Worm (Caenorhabditis elegans): ENCODE data around the gene Y56A3A.30.

The Y56A3A.30 gene

DNA sequence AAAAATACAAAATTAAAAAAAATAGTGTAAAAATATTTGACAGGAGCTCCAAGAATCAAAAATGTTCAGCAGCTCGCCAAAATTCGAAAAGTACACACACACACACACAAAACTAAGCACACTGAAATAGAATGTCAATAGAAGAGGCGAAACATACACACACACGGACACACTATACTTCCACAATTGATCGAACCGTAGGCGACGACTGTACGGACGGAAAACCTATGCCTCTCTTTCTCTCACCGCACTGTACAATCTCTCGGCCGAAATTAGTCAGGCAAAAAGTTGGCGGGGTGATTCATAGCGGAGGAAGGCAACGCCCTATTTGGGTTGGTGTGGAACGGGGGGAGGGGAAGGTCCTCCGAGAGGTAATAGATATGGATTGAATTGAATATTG lies 31.3 kb downstream of the Y56A3A.30 start:
- TF ChIP-seq ceh-2 (tag; optimal IDR thresholded peaks at IDR 0.05), result no peak
- no peak for TF ChIP-seq C08G9.2 (tag; optimal IDR thresholded peaks at IDR 0.05)
- no peak for TF ChIP-seq npax-4 (tag; optimal IDR thresholded peaks at IDR 0.05)
- peak; percentile 20 for TF ChIP-seq ets-4 (tag; optimal IDR thresholded peaks at IDR 0.05)

DNA sequence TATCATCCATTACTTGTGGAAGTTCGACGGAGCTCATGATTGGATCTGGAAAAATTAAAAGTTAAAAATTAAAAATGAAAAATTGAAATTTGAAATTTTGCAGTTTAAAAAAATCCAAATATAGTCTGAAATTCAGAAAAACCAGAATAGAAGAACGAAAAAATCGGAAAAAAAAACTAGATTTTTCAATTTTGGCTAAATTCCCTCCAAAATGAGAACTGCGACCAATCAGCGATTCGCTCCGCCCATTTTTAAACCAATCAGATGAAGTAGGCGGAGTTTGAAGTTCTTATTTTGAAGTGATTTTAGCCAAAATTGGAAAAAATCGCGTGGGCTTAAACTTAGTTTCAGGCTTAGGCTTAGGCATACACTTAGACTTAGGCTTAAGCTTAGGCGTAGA lies 31.9 kb downstream of the Y56A3A.30 start, which contains the start of gene Y56A3A.7:
TSS of gene Y56A3A.7 (minus strand) at position 47 of the 400 bp plus-strand sequence.
- peak; percentile 76 for TF ChIP-seq nfya-1 (tag; optimal IDR thresholded peaks at IDR 0.05)
- no peak for TF ChIP-seq unc-3 (GFP tag; conservative IDR thresholded peaks at IDR 0.05)
- no peak for TF ChIP-seq unc-3 (tag; optimal IDR thresholded peaks at IDR 0.05)

DNA sequence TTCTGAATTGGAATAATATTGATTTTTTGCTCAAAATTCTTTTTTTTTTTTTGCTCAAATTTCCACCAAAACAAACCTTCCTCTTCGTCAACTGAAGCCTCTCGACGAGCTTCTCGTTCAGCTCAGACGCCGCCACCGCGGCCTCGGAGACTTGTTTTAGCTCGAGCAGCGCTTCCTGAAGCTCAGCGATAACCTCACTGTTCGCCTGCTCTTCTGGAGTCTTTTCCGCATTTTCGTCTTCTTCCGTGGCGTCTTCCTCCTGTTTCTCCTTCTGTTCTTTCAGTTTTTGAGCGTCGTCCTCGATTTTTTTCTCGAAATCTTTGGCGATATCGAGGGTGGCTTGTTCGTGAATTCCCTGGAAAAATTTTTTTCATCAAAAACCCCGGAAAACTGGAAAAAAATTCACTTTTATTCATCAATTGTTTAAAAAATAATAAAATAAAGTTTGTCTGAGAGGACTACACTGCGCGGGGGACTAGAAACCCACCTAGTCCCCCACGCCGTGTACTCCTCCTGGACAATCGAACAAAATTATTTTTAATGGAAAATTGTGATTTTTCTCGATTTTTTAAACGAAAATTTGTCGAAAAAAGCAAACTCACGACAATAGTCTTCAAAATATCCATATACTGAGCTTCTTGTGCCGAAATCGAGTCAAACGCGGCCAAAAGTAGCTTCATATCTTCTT lies 32.7 kb downstream of the Y56A3A.30 start:
- no peak for TF ChIP-seq npax-4 (tag; optimal IDR thresholded peaks at IDR 0.05)
- TF ChIP-seq ceh-34 (tag; optimal IDR thresholded peaks at IDR 0.05), result peak; percentile 60
- TF ChIP-seq tbx-2 (tag; optimal IDR thresholded peaks at IDR 0.05), result peak; percentile 94
- TF ChIP-seq pha-4 (tag; optimal IDR thresholded peaks at IDR 0.05), result no peak
- TF ChIP-seq ahr-1 (tag; optimal IDR thresholded peaks at IDR 0.05), result peak; percentile 48
- TF ChIP-seq ama-1 (optimal IDR thresholded peaks at IDR 0.05), result no peak
- TF ChIP-seq unc-55 (GFP tag; optimal IDR thresholded peaks at IDR 0.05), result no peak
- peak; percentile 98 for TF ChIP-seq ceh-31 (tag; optimal IDR thresholded peaks at IDR 0.05)
- no peak for TF ChIP-seq K09A11.1 (tag; optimal IDR thresholded peaks at IDR 0.05; ENCODE audit: insufficient read depth)
- TF ChIP-seq C38D4.7 (GFP tag; optimal IDR thresholded peaks at IDR 0.05), result no peak
- TF ChIP-seq eyg-1 (tag; optimal IDR thresholded peaks at IDR 0.05), result peak; percentile 70
- no peak for TF ChIP-seq pax-1 (tag; optimal IDR thresholded peaks at IDR 0.05)
- no peak for TF ChIP-seq fkh-10 (GFP tag; optimal IDR thresholded peaks at IDR 0.05)
- no peak for TF ChIP-seq pat-9 (tag; optimal IDR thresholded peaks at IDR 0.05)
- peak; percentile 49 for TF ChIP-seq unc-86 (tag; optimal IDR thresholded peaks at IDR 0.05)
- peak; percentile 81 for TF ChIP-seq lim-6 (tag; optimal IDR thresholded peaks at IDR 0.05)
- TF ChIP-seq sox-2 (GFP tag; IDR thresholded peaks at IDR 0.05), result no peak
- no peak for TF ChIP-seq sox-4 (tag; optimal IDR thresholded peaks at IDR 0.05)
- peak; percentile 69 for TF ChIP-seq elt-2 (tag; optimal IDR thresholded peaks at IDR 0.05)
- no peak for TF ChIP-seq ceh-45 (GFP tag; IDR thresholded peaks at IDR 0.05)
- TF ChIP-seq dmd-4 (tag; optimal IDR thresholded peaks at IDR 0.05; ENCODE audit: borderline replicate concordance), result peak; percentile 34
- TF ChIP-seq ceh-6 (GFP tag; optimal IDR thresholded peaks at IDR 0.05), result no peak
- TF ChIP-seq hlh-6 (tag; optimal IDR thresholded peaks at IDR 0.05), result peak; percentile 65
- TF ChIP-seq pag-3 (tag; optimal IDR thresholded peaks at IDR 0.05; ENCODE audit: borderline replicate concordance), result no peak
- peak; percentile 14 for TF ChIP-seq ttx-3 (tag; optimal IDR thresholded peaks at IDR 0.05)
- no peak for TF ChIP-seq ceh-22 (tag; optimal IDR thresholded peaks at IDR 0.05)
- TF ChIP-seq elt-4 (tag; optimal IDR thresholded peaks at IDR 0.05), result no peak
- TF ChIP-seq ceh-19 (GFP tag; optimal IDR thresholded peaks at IDR 0.05), result peak; percentile 33
- no peak for TF ChIP-seq T23F11.4 (GFP tag; optimal IDR thresholded peaks at IDR 0.05)
- peak; percentile 59 for TF ChIP-seq pqm-1 (tag; optimal IDR thresholded peaks at IDR 0.05)
- TF ChIP-seq lin-11 (tag; optimal IDR thresholded peaks at IDR 0.05), result no peak
- TF ChIP-seq ceh-30 (tag; optimal IDR thresholded peaks at IDR 0.05), result no peak
- TF ChIP-seq F13H6.1 (tag; optimal IDR thresholded peaks at IDR 0.05), result peak; percentile 72
- no peak for TF ChIP-seq odd-2 (tag; optimal IDR thresholded peaks at IDR 0.05)
- TF ChIP-seq sdc-2 (tag; optimal IDR thresholded peaks at IDR 0.05), result peak; percentile 41
- TF ChIP-seq unc-3 (GFP tag; conservative IDR thresholded peaks at IDR 0.05), result peak; percentile 64
- TF ChIP-seq unc-3 (tag; optimal IDR thresholded peaks at IDR 0.05), result peak; percentile 33
- TF ChIP-seq syd-9 (tag; optimal IDR thresholded peaks at IDR 0.05), result peak; percentile 15
- TF ChIP-seq rnt-1 (tag; optimal IDR thresholded peaks at IDR 0.05), result peak; percentile 59
- peak; percentile 87 for TF ChIP-seq hlh-8 (tag; optimal IDR thresholded peaks at IDR 0.05)
- peak; percentile 51 for TF ChIP-seq fkh-6 (tag; optimal IDR thresholded peaks at IDR 0.05)
- TF ChIP-seq hlh-30 (tag; optimal IDR thresholded peaks at IDR 0.05; ENCODE audit: insufficient read depth), result no peak
- TF ChIP-seq nhr-11 (tag; optimal IDR thresholded peaks at IDR 0.05), result no peak
- no peak for TF ChIP-seq ceh-48 (tag; optimal IDR thresholded peaks at IDR 0.05)
- peak; percentile 64 for TF ChIP-seq nfya-1 (tag; optimal IDR thresholded peaks at IDR 0.05)

Data from whole organism, late embryonic.